Worm (Caenorhabditis elegans) whole organism, L1 larva: ENCODE results near the gene F59G1.8.

ENCODE experiments used
- C04F5.9 ChIP-seq: sonication (generic microtip); optimal IDR thresholded peaks from 2 replicates; lab custom pipeline; 2016; ENCODE audit warnings: missing genetic modification characterization, missing compliant biosample characterization
- C16A3.4 ChIP-seq: fragments of 150-350 bp; optimal IDR thresholded peaks from 2 replicates; lab custom pipeline; 2014; ENCODE audit warnings: missing biosample characterization, missing genetic modification characterization
- C34B4.2 ChIP-seq: sonication (generic microtip); optimal IDR thresholded peaks from 2 replicates; lab custom pipeline; 2017; ENCODE audit warnings: mild to moderate bottlenecking, missing genetic modification characterization, missing compliant biosample characterization
- aly-2 ChIP-seq: fragments of 150-350 bp; optimal IDR thresholded peaks from 2 replicates; lab custom pipeline; 2014; ENCODE audit warnings: missing biosample characterization, missing genetic modification characterization
- blmp-1 ChIP-seq: fragments of 150-350 bp; optimal IDR thresholded peaks from 2 replicates; lab custom pipeline; 2014; ENCODE audit warnings: missing biosample characterization, missing genetic modification characterization
- ceh-63 ChIP-seq: fragments of 200-800 bp; sonication (Bioruptor generic); optimal IDR thresholded peaks from 2 replicates; lab custom pipeline; 2018; ENCODE audit warnings: mild to moderate bottlenecking, missing genetic modification characterization, missing compliant biosample characterization
- ceh-82 ChIP-seq, 3 experiments: fragments of 150-350 bp in 1 of 3; sonication (generic microtip) in 2 of 3; optimal IDR thresholded peaks; 2 replicates each; lab custom pipeline; 2014 to 2017; ENCODE audit warnings: missing biosample characterization in 3 of 3, missing genetic modification characterization in 3 of 3
- ceh-88 ChIP-seq: fragments of 200-800 bp; sonication (Bioruptor generic); IDR thresholded peaks from 2 replicates; pipeline ENCODE4 v1.3.6; 2022; ENCODE audit warnings: missing genetic modification characterization, missing compliant biosample characterization
- dpl-1 ChIP-seq, 3 experiments: fragments of 150-350 bp in 2 of 3; sonication (generic microtip) in 1 of 3; optimal IDR thresholded peaks; 2 replicates each; lab custom pipeline; 2014 to 2017; ENCODE audit warnings: missing biosample characterization in 3 of 3, missing genetic modification characterization in 3 of 3, missing genetic modification reagents in 3 of 3
- dsc-1 ChIP-seq: sonication (generic microtip); optimal IDR thresholded peaks from 2 replicates; lab custom pipeline; 2016; ENCODE audit warnings: mild to moderate bottlenecking, missing genetic modification characterization, missing compliant biosample characterization
- efl-1 ChIP-seq, 4 experiments: fragments of 150-350 bp; optimal IDR thresholded peaks in 3 of 4; peaks in 1 of 4; 1 replicate in 1 of 4; 2 replicates in 3 of 4; lab custom pipeline; 2014; ENCODE audit warnings: missing biosample characterization in 2 of 4, missing genetic modification characterization in 2 of 4, missing genetic modification reagents in 2 of 4
- egl-13 ChIP-seq: sonication (generic microtip); optimal IDR thresholded peaks from 2 replicates; lab custom pipeline; 2016; ENCODE audit warnings: missing genotype, missing genetic modification reagents, missing genetic modification characterization, missing compliant biosample characterization
- elt-2 ChIP-seq: sonication (generic microtip); optimal IDR thresholded peaks from 2 replicates; lab custom pipeline; 2016; ENCODE audit warnings: missing genetic modification characterization, mild to moderate bottlenecking, inconsistent platforms, missing compliant biosample characterization, missing genetic modification reagents
- elt-3 ChIP-seq, 6 experiments: fragments of 150-350 bp in 1 of 6; sonication (generic microtip); optimal IDR thresholded peaks; 2 replicates each; lab custom pipeline; 2017 to 2018; ENCODE audit warnings: missing biosample characterization in 6 of 6, missing genetic modification characterization in 6 of 6, inconsistent platforms in 1 of 6
- ets-5 ChIP-seq: fragments of 200-800 bp; sonication (Bioruptor generic); IDR thresholded peaks from 2 replicates; pipeline ENCODE4 v1.3.6; 2022; ENCODE audit warnings: missing genetic modification characterization, missing compliant biosample characterization
- fkh-4 ChIP-seq: sonication (generic microtip); optimal IDR thresholded peaks from 2 replicates; lab custom pipeline; 2016; ENCODE audit warnings: missing compliant biosample characterization, missing genetic modification characterization, borderline replicate concordance
- fkh-8 ChIP-seq: sonication (generic microtip); optimal IDR thresholded peaks from 2 replicates; lab custom pipeline; 2016; ENCODE audit warnings: mild to moderate bottlenecking, missing genetic modification characterization, missing compliant biosample characterization
- fos-1 ChIP-seq: fragments of 150-350 bp; optimal IDR thresholded peaks from 2 replicates; lab custom pipeline; 2014; ENCODE audit warnings: missing biosample characterization, missing genetic modification characterization
- irx-1 ChIP-seq: sonication (generic microtip); optimal IDR thresholded peaks from 2 replicates; lab custom pipeline; 2016; ENCODE audit warnings: missing genetic modification characterization, missing compliant biosample characterization
- isw-1 ChIP-seq: fragments of 200-800 bp; sonication (Bioruptor generic); IDR thresholded peaks from 2 replicates; pipeline ENCODE4 v1.3.6; 2022; ENCODE audit warnings: missing genetic modification characterization, missing compliant biosample characterization
- jun-1 ChIP-seq: fragments of 150-350 bp; optimal IDR thresholded peaks from 2 replicates; lab custom pipeline; 2014; ENCODE audit warnings: missing biosample characterization, missing genetic modification reagents, missing genetic modification characterization
- lin-13 ChIP-seq: fragments of 150-350 bp; optimal IDR thresholded peaks from 2 replicates; lab custom pipeline; 2014; ENCODE audit warnings: missing biosample characterization, missing genetic modification reagents, missing genetic modification characterization
- lin-14 ChIP-seq: fragments of 200-800 bp; sonication (Bioruptor generic); optimal IDR thresholded peaks from 2 replicates; lab custom pipeline; 2018; ENCODE audit warnings: mild to moderate bottlenecking, missing genetic modification characterization, moderate library complexity, missing compliant biosample characterization
- lin-15B ChIP-seq: fragments of 150-350 bp; sonication (generic microtip); optimal IDR thresholded peaks from 3 replicates; lab custom pipeline; 2014; ENCODE audit warnings: missing biosample characterization, missing genetic modification characterization
- lin-35 ChIP-seq, 2 experiments: fragments of 150-350 bp; optimal IDR thresholded peaks; 2 replicates each; lab custom pipeline; 2014; ENCODE audit warnings: missing biosample characterization in 2 of 2, missing genetic modification characterization in 2 of 2, missing genetic modification reagents in 2 of 2
- lir-3 ChIP-seq: sonication (generic microtip); optimal IDR thresholded peaks from 2 replicates; lab custom pipeline; 2016; ENCODE audit warnings: mild to moderate bottlenecking, missing genetic modification characterization, moderate library complexity, missing compliant biosample characterization; ENCODE audit not compliant: poor library complexity
- lsy-2 ChIP-seq, 2 experiments: fragments of 150-350 bp; optimal IDR thresholded peaks; 2 replicates each; lab custom pipeline; 2014; ENCODE audit warnings: missing biosample characterization in 2 of 2, missing genetic modification characterization in 2 of 2
- mdl-1 ChIP-seq, 2 experiments: fragments of 150-350 bp; optimal IDR thresholded peaks; 2 replicates each; lab custom pipeline; 2014 to 2017; ENCODE audit warnings: missing biosample characterization in 2 of 2, missing genetic modification characterization in 2 of 2, inconsistent platforms in 1 of 2
- mep-1 ChIP-seq: fragments of 150-350 bp; optimal IDR thresholded peaks from 2 replicates; lab custom pipeline; 2014; ENCODE audit warnings: missing biosample characterization, missing genetic modification characterization
- nhr-12 ChIP-seq: sonication (generic microtip); optimal IDR thresholded peaks from 2 replicates; lab custom pipeline; 2017; ENCODE audit warnings: missing biosample characterization, missing genetic modification characterization
- nhr-20 ChIP-seq: sonication (generic microtip); optimal IDR thresholded peaks from 2 replicates; lab custom pipeline; 2016; ENCODE audit warnings: mild to moderate bottlenecking, missing genetic modification characterization, missing compliant biosample characterization
- nhr-47 ChIP-seq: sonication (generic microtip); optimal IDR thresholded peaks from 2 replicates; lab custom pipeline; 2016; ENCODE audit warnings: mild to moderate bottlenecking, missing genetic modification characterization, moderate library complexity, missing compliant biosample characterization
- nhr-71 ChIP-seq: sonication (generic microtip); optimal IDR thresholded peaks from 2 replicates; lab custom pipeline; 2016; ENCODE audit warnings: mild to moderate bottlenecking, missing genetic modification characterization, moderate library complexity, missing compliant biosample characterization
- nhr-84 ChIP-seq: sonication (generic microtip); optimal IDR thresholded peaks from 2 replicates; lab custom pipeline; 2017; ENCODE audit warnings: missing biosample characterization, missing genetic modification characterization
- nhr-85 ChIP-seq: sonication (generic microtip); peaks from one replicate; lab custom pipeline; 2016; ENCODE audit warnings: missing genetic modification characterization, inconsistent platforms, missing compliant biosample characterization
- nhr-90 ChIP-seq: sonication (generic microtip); optimal IDR thresholded peaks from 2 replicates; lab custom pipeline; 2016; ENCODE audit warnings: mild to moderate bottlenecking, missing genetic modification characterization, missing compliant biosample characterization; ENCODE audit not compliant: poor library complexity
- pqm-1 ChIP-seq: sonication (generic microtip); optimal IDR thresholded peaks from 3 replicates; lab custom pipeline; 2017; ENCODE audit warnings: missing biosample characterization, missing genetic modification characterization
- rnt-1 ChIP-seq: sonication (generic microtip); optimal IDR thresholded peaks from 2 replicates; lab custom pipeline; 2016; ENCODE audit warnings: mild to moderate bottlenecking, missing genetic modification characterization, moderate library complexity, missing compliant biosample characterization
- skn-1 ChIP-seq: fragments of 150-350 bp; optimal IDR thresholded peaks from 2 replicates; lab custom pipeline; 2014; ENCODE audit warnings: missing biosample characterization, missing genetic modification characterization
- snu-23 ChIP-seq: sonication (generic microtip); optimal IDR thresholded peaks from 2 replicates; lab custom pipeline; 2016; ENCODE audit warnings: missing genetic modification characterization, missing compliant biosample characterization
- sptf-1 ChIP-seq: fragments of 150-350 bp; optimal IDR thresholded peaks from 2 replicates; lab custom pipeline; 2014; ENCODE audit warnings: missing biosample characterization, missing genetic modification characterization
- sup-37 ChIP-seq: fragments of 200-800 bp; sonication (Bioruptor generic); optimal IDR thresholded peaks from 2 replicates; lab custom pipeline; 2018; ENCODE audit warnings: mild to moderate bottlenecking, missing genetic modification characterization, missing compliant biosample characterization
- unc-130 ChIP-seq: fragments of 150-350 bp; optimal IDR thresholded peaks from 2 replicates; lab custom pipeline; 2017; ENCODE audit warnings: missing biosample characterization, missing genetic modification characterization, inconsistent platforms
- unc-62 ChIP-seq: fragments of 150-350 bp; optimal IDR thresholded peaks from 2 replicates; lab custom pipeline; 2014; ENCODE audit warnings: missing biosample characterization, missing genetic modification reagents, missing genetic modification characterization
- unc-86 ChIP-seq: sonication (generic microtip); optimal IDR thresholded peaks from 2 replicates; lab custom pipeline; 2016; ENCODE audit warnings: missing genetic modification characterization, missing compliant biosample characterization
- unc-98 ChIP-seq: fragments of 200-800 bp; sonication (Bioruptor generic); IDR thresholded peaks from 2 replicates; pipeline ENCODE4 v1.3.6; 2022; ENCODE audit warnings: missing genetic modification characterization, missing compliant biosample characterization
- vab-15 ChIP-seq: sonication (generic microtip); optimal IDR thresholded peaks from 2 replicates; lab custom pipeline; 2017; ENCODE audit warnings: missing genotype, mild to moderate bottlenecking, missing genetic modification characterization, missing compliant biosample characterization
- xbp-1 ChIP-seq: sonication (generic microtip); optimal IDR thresholded peaks from 2 replicates; lab custom pipeline; 2016; ENCODE audit warnings: missing genetic modification characterization, missing compliant biosample characterization

Gene F59G1.8

DNA sequence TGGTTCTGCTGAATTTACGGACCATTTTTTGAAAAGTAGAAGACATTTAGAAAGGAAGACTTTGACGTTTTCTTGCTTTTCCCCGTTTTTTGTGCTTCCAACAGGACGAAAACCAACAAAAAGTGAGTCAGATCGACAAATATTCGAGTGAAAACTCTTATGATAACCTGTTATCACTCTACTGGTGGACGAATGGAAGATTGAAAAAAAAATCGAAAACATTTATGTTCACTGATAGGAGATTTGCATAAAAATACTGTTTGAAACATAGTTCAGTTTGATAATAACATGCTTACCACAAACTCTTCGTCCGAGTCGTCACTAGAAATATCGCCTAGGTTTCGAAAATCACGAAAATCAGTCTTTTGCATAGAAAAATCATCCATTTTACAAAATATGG lies 34.0 kb upstream of the F59G1.8 start:
- no peak for TF ChIP-seq lir-3
- TF ChIP-seq elt-2 (tag; lab: Kevin White, UChicago), result peak; percentile 51

DNA sequence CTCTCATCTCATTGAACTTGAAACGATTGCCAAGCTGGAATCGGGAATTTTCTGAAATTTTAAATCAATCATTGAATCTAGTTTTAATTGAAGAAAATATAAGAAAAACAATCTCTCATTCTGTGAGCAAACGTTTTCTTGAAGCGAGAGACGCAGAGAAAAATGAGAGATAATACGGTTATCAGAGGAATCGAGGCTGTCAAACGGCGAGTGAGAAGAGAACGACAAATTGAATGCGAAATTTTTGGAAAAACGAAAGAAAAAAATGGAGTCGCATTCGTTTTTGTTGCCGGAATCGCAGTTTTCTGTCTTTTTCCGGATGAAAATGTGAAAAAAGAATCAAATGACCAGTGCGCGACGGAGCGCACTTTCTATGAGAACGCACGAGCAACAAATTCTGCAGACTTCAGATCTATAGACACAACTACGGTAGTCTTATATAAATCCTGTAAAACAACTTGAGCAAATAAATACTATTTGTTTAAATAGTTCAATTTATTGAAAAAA lies 32.7 kb upstream of the F59G1.8 start, which contains the start of gene tex-2:
Gene tex-2, minus strand, starts transcription at position 51 of the 507 bp plus-strand sequence.
- TF ChIP-seq lsy-2 (tag; optimal IDR thresholded peaks at IDR 0.05; lab: Kevin White, UChicago) (peak; percentile 7 to 22), elt-3 (tag; optimal IDR thresholded peaks at IDR 0.05; lab: Kevin White, UChicago) (no peak), aly-2 (no peak), isw-1 (GFP tag; lab: Robert Waterston, UW) (peak; percentile 18), lin-13 (GFP tag; lab: Kevin White, UChicago) (peak; percentile 48), rnt-1 (peak; percentile 32), ets-5 (no peak), ceh-82 (tag; optimal IDR thresholded peaks at IDR 0.05; lab: Kevin White, UChicago) (peak in 2 of 3 experiments; percentile 24), xbp-1 (tag; lab: Kevin White, UChicago) (peak; percentile 19), fkh-4 (tag; lab: Kevin White, UChicago) (no peak), snu-23 (GFP tag; lab: Kevin White, UChicago) (peak; percentile 22), lin-14 (GFP tag; lab: Kevin White, UChicago) (peak; percentile 62), sup-37 (no peak), jun-1 (tag; lab: Kevin White, UChicago) (peak; percentile 27), unc-130 (tag; lab: Kevin White, UChicago) (no peak), C34B4.2 (no peak), nhr-20 (tag; lab: Kevin White, UChicago) (peak; percentile 41), unc-98 (GFP tag; lab: Robert Waterston, UW) (0 out of 2 replicates have a peak, but pooled peaks have one; percentile 14), nhr-71 (tag; lab: Kevin White, UChicago) (peak; percentile 31), unc-62 (GFP tag; lab: Kevin White, UChicago) (no peak), nhr-85 (tag; lab: Kevin White, UChicago) (no peak), dpl-1 (GFP tag; optimal IDR thresholded peaks at IDR 0.05; lab: Kevin White, UChicago) (peak in 2 of 3 experiments; percentile 3 to 14), nhr-47 (tag; lab: Kevin White, UChicago) (peak; percentile 54), fos-1 (tag; lab: Kevin White, UChicago) (no peak), unc-86 (tag; lab: Kevin White, UChicago) (peak; percentile 4), efl-1 (optimal IDR thresholded peaks at IDR 0.05; lab: Kevin White, UChicago) (peak; percentile 36 to 44), efl-1 (GFP tag; optimal IDR thresholded peaks at IDR 0.05 in 1 of 2; lab: Kevin White, UChicago) (no peak), elt-2 (tag; lab: Kevin White, UChicago) (peak; percentile 57), pqm-1 (no peak), lin-15B (tag; lab: Kevin White, UChicago) (peak; percentile 38), skn-1 (tag; lab: Kevin White, UChicago) (no peak), C04F5.9 (tag; lab: Kevin White, UChicago) (no peak)

- no peak for TF ChIP-seq vab-15 (tag; lab: Kevin White, UChicago)
- peak in 1 of 2 experiments; percentile 78 for TF ChIP-seq mdl-1 (tag; optimal IDR thresholded peaks at IDR 0.05; lab: Kevin White, UChicago)
- TF ChIP-seq nhr-84 (tag; lab: Kevin White, UChicago), result no peak
- TF ChIP-seq unc-98 (GFP tag; lab: Robert Waterston, UW), result no peak
- TF ChIP-seq irx-1 (tag; lab: Kevin White, UChicago), result peak; percentile 16
- peak; percentile 1 for TF ChIP-seq lin-13 (GFP tag; lab: Kevin White, UChicago)
- peak in 2 of 3 experiments; percentile 33 to 39 for TF ChIP-seq dpl-1 (GFP tag; optimal IDR thresholded peaks at IDR 0.05; lab: Kevin White, UChicago)
- peak; percentile 70 for TF ChIP-seq snu-23 (GFP tag; lab: Kevin White, UChicago)
- TF ChIP-seq C16A3.4 (tag; lab: Kevin White, UChicago), result peak; percentile 58
- TF ChIP-seq ceh-63 (GFP tag; lab: Kevin White, UChicago), result no peak
- peak; percentile 79 for TF ChIP-seq lin-14 (GFP tag; lab: Kevin White, UChicago)
- peak; percentile 30 for TF ChIP-seq nhr-90 (tag; lab: Kevin White, UChicago)
- TF ChIP-seq mep-1 (tag; lab: Kevin White, UChicago), result peak; percentile 82
- TF ChIP-seq sptf-1 (tag; lab: Kevin White, UChicago), result no peak
- no peak; the same call in 1 of the 2 replicates for TF ChIP-seq ceh-88 (GFP tag; lab: Robert Waterston, UW)
- no peak for TF ChIP-seq egl-13 (tag; lab: Kevin White, UChicago)
- peak; percentile 71 for TF ChIP-seq nhr-71 (tag; lab: Kevin White, UChicago)
- TF ChIP-seq dsc-1 (tag; lab: Kevin White, UChicago), result peak; percentile 36
- peak; percentile 98 for TF ChIP-seq blmp-1 (tag; lab: Kevin White, UChicago)
- TF ChIP-seq lin-35 (GFP tag; optimal IDR thresholded peaks at IDR 0.05; lab: Kevin White, UChicago), result peak; percentile 17 to 74
- peak; percentile 35 to 49 for TF ChIP-seq lsy-2 (tag; optimal IDR thresholded peaks at IDR 0.05; lab: Kevin White, UChicago)
- TF ChIP-seq fkh-8, result peak; percentile 23
- no peak for TF ChIP-seq nhr-12 (tag; lab: Kevin White, UChicago)
- TF ChIP-seq unc-130 (tag; lab: Kevin White, UChicago), result peak; percentile 43
These were observed 32.2 kb upstream of the F59G1.8 start for ce11 chrII:5874130-5874529.
